Worm (Caenorhabditis elegans) whole organism, early embryonic: ENCODE data around the gene Y46G5A.15.

Experiments
- aly-1 ChIP-seq: sonication (generic microtip); optimal IDR thresholded peaks from 2 replicates; lab custom pipeline; 2016; ENCODE audit warnings: missing genetic modification characterization, missing compliant biosample characterization
- ama-1 ChIP-seq: fragments of 150-350 bp; optimal IDR thresholded peaks from 2 replicates; lab custom pipeline; 2014
- ceh-13 ChIP-seq: fragments of 200-800 bp; sonication (Bioruptor generic); optimal IDR thresholded peaks from 2 replicates; lab custom pipeline; 2018; ENCODE audit warnings: mild to moderate bottlenecking, missing genetic modification characterization, missing compliant biosample characterization
- ceh-36 ChIP-seq: sonication (generic microtip); optimal IDR thresholded peaks from 2 replicates; lab custom pipeline; 2016; ENCODE audit warnings: missing genetic modification characterization, inconsistent platforms, missing compliant biosample characterization
- ets-7 ChIP-seq: sonication (generic microtip); optimal IDR thresholded peaks from 2 replicates; lab custom pipeline; 2016; ENCODE audit warnings: missing genotype, missing genetic modification characterization, missing compliant biosample characterization
- flt-1 ChIP-seq: fragments of 200-800 bp; sonication (Bioruptor generic); IDR thresholded peaks from 2 replicates; pipeline ENCODE4 v1.3.6; 2022; ENCODE audit warnings: missing genetic modification characterization, missing compliant biosample characterization
- hmg-4 ChIP-seq: fragments of 200-800 bp; sonication (Bioruptor generic); optimal IDR thresholded peaks from 2 replicates; lab custom pipeline; 2018; ENCODE audit warnings: mild to moderate bottlenecking, missing genetic modification characterization, missing compliant biosample characterization
- pes-1 ChIP-seq: fragments of 200-800 bp; sonication (Bioruptor generic); IDR thresholded peaks from 2 replicates; pipeline ENCODE4 v1.3.6; 2022; ENCODE audit warnings: missing genetic modification reagents, missing genetic modification characterization, missing compliant biosample characterization
- tra-4 ChIP-seq: sonication (generic microtip); optimal IDR thresholded peaks from 2 replicates; lab custom pipeline; 2017; ENCODE audit warnings: missing genetic modification characterization, missing compliant biosample characterization

DNA sequence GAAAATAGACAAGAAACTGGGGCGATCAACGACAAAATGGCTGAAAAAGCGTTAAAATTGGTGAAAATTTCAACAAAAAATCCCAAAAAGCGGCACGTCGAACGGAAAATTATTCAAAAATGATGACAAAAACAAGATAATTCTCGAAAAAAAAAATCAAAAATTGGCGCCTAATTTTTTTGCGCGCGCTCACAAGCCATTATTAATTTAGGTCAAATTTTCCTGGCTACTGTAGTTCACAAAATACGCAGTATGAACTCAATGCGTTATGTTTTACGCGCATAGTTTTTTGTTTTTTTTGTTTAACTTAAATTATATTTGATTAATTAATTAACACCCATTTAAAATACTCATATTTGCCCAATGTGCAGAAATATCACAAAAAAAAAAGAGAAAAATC is 45.9 kb downstream of the Y46G5A.15 start:
- no peak for TF ChIP-seq aly-1 (tag; lab: Kevin White, UChicago)
- TF ChIP-seq ama-1: no peak
- TF ChIP-seq ceh-13 (GFP tag; lab: Kevin White, UChicago): no peak
- TF ChIP-seq hmg-4 (GFP tag; lab: Kevin White, UChicago): no peak
- TF ChIP-seq pes-1 (GFP tag; lab: Robert Waterston, UW): no peak
- no peak for TF ChIP-seq ceh-36 (tag; lab: Kevin White, UChicago)
- TF ChIP-seq tra-4: no peak
- no peak for TF ChIP-seq flt-1
- no peak for TF ChIP-seq ets-7
